Worm (Caenorhabditis elegans) whole organism, late embryonic: ENCODE results near the gene K09C6.2.
"Not testable (repeated sequence)": the region's sequence is repeated elsewhere in the genome, so short reads cannot be mapped to it uniquely, and the experiment has no call there.

Experiments used
- T23F11.4 ChIP-seq: fragments of 200-800 bp; sonication (Bioruptor generic); optimal IDR thresholded peaks from 2 replicates; lab custom pipeline; 2018; ENCODE audit warnings: mild to moderate bottlenecking, missing genetic modification characterization, missing compliant biosample characterization
- Y22D7AL.16 ChIP-seq: sonication (generic microtip); optimal IDR thresholded peaks from 2 replicates; lab custom pipeline; 2016; ENCODE audit warnings: missing genetic modification characterization, missing compliant biosample characterization
- ceh-14 ChIP-seq: sonication (generic microtip); optimal IDR thresholded peaks from 2 replicates; lab custom pipeline; 2016; ENCODE audit warnings: missing genotype, missing genetic modification characterization, missing compliant biosample characterization
- ceh-18 ChIP-seq: sonication (generic microtip); optimal IDR thresholded peaks from 2 replicates; lab custom pipeline; 2016; ENCODE audit warnings: missing genetic modification characterization, missing compliant biosample characterization
- ceh-24 ChIP-seq: sonication (generic microtip); optimal IDR thresholded peaks from 2 replicates; lab custom pipeline; 2016; ENCODE audit warnings: mild to moderate bottlenecking, missing genetic modification characterization, missing compliant biosample characterization
- ceh-30 ChIP-seq: fragments of 150-350 bp; optimal IDR thresholded peaks from 2 replicates; lab custom pipeline; 2014; ENCODE audit warnings: missing biosample characterization, missing genetic modification characterization
- ceh-31 ChIP-seq: sonication (generic microtip); optimal IDR thresholded peaks from 2 replicates; lab custom pipeline; 2016; ENCODE audit warnings: missing genetic modification characterization, missing compliant biosample characterization
- ceh-45 ChIP-seq: fragments of 200-800 bp; sonication (Bioruptor generic); IDR thresholded peaks from 2 replicates; pipeline ENCODE4 v1.3.6; 2022; ENCODE audit warnings: missing genetic modification reagents, missing genetic modification characterization, missing compliant biosample characterization
- ceh-48 ChIP-seq: sonication (generic microtip); optimal IDR thresholded peaks from 2 replicates; lab custom pipeline; 2016; ENCODE audit warnings: missing genetic modification characterization, inconsistent platforms, missing compliant biosample characterization
- dmd-4 ChIP-seq: sonication (generic microtip); optimal IDR thresholded peaks from 2 replicates; lab custom pipeline; 2016; ENCODE audit warnings: borderline replicate concordance, missing genetic modification characterization, missing compliant biosample characterization
- dve-1 ChIP-seq: sonication (generic microtip); optimal IDR thresholded peaks from 2 replicates; lab custom pipeline; 2017; ENCODE audit warnings: antibody characterized with exemption, mild to moderate bottlenecking, missing genetic modification characterization, missing compliant biosample characterization
- eyg-1 ChIP-seq: sonication (generic microtip); optimal IDR thresholded peaks from 2 replicates; lab custom pipeline; 2016; ENCODE audit warnings: missing genotype, missing genetic modification characterization, missing compliant biosample characterization
- fkh-10 ChIP-seq: fragments of 150-350 bp; optimal IDR thresholded peaks from 2 replicates; lab custom pipeline; 2014; ENCODE audit warnings: missing biosample characterization, missing genetic modification reagents, missing genetic modification characterization
- fkh-6 ChIP-seq: sonication (generic microtip); optimal IDR thresholded peaks from 2 replicates; lab custom pipeline; 2016; ENCODE audit warnings: missing genetic modification characterization, missing compliant biosample characterization
- hlh-13 ChIP-seq: fragments of 200-800 bp; sonication (Bioruptor generic); optimal IDR thresholded peaks from 2 replicates; lab custom pipeline; 2018; ENCODE audit warnings: mild to moderate bottlenecking, missing genetic modification characterization, missing compliant biosample characterization
- hlh-30 ChIP-seq: sonication (generic microtip); optimal IDR thresholded peaks from 2 replicates; lab custom pipeline; 2017; ENCODE audit warnings: antibody characterized with exemption, missing genetic modification characterization, missing compliant biosample characterization; ENCODE audit not compliant: insufficient read depth
- lin-11 ChIP-seq: fragments of 200-800 bp; sonication (Bioruptor generic); optimal IDR thresholded peaks from 2 replicates; lab custom pipeline; 2018; ENCODE audit warnings: mild to moderate bottlenecking, missing genetic modification characterization, missing compliant biosample characterization
- madf-2 ChIP-seq: sonication (generic microtip); optimal IDR thresholded peaks from 2 replicates; lab custom pipeline; 2017; ENCODE audit warnings: missing genetic modification characterization, missing compliant biosample characterization
- nhr-11 ChIP-seq: fragments of 150-350 bp; optimal IDR thresholded peaks from 2 replicates; lab custom pipeline; 2014; ENCODE audit warnings: missing biosample characterization, missing genetic modification characterization
- nhr-232 ChIP-seq: sonication (generic microtip); optimal IDR thresholded peaks from 2 replicates; lab custom pipeline; 2016; ENCODE audit warnings: missing genetic modification characterization, missing compliant biosample characterization
- odd-2 ChIP-seq: sonication (generic microtip); optimal IDR thresholded peaks from 2 replicates; lab custom pipeline; 2017; ENCODE audit warnings: antibody characterized with exemption, mild to moderate bottlenecking, missing genetic modification characterization, missing compliant biosample characterization
- pax-1 ChIP-seq: fragments of 150-350 bp; optimal IDR thresholded peaks from 2 replicates; lab custom pipeline; 2014; ENCODE audit warnings: missing biosample characterization, missing genetic modification characterization
- pqm-1 ChIP-seq: sonication (generic microtip); optimal IDR thresholded peaks from 2 replicates; lab custom pipeline; 2016; ENCODE audit warnings: missing genetic modification characterization, missing compliant biosample characterization
- ref-2 ChIP-seq: sonication (generic microtip); optimal IDR thresholded peaks from 2 replicates; lab custom pipeline; 2016; ENCODE audit warnings: missing genetic modification characterization, missing compliant biosample characterization
- sox-2 ChIP-seq: fragments of 200-800 bp; sonication (Bioruptor generic); IDR thresholded peaks from 2 replicates; pipeline ENCODE4 v1.3.6; 2022; ENCODE audit warnings: missing genetic modification reagents, missing genetic modification characterization, missing compliant biosample characterization
- sox-4 ChIP-seq: sonication (generic microtip); optimal IDR thresholded peaks from 2 replicates; lab custom pipeline; 2017; ENCODE audit warnings: mild to moderate bottlenecking, missing genetic modification characterization, inconsistent platforms, missing compliant biosample characterization
- tbx-7 ChIP-seq: sonication (generic microtip); optimal IDR thresholded peaks from 2 replicates; lab custom pipeline; 2016; ENCODE audit warnings: missing genotype, missing genetic modification characterization, missing compliant biosample characterization
- ttx-3 ChIP-seq: sonication (generic microtip); optimal IDR thresholded peaks from 2 replicates; lab custom pipeline; 2016; ENCODE audit warnings: missing genetic modification reagents, missing genetic modification characterization, missing compliant biosample characterization
- unc-42 ChIP-seq: sonication (generic microtip); optimal IDR thresholded peaks from 2 replicates; lab custom pipeline; 2016; ENCODE audit warnings: missing genotype, missing genetic modification characterization, missing compliant biosample characterization

The K09C6.2 gene

ce11 chrV:838984-839471 lies 17.6 kb upstream of the K09C6.2 start, which contains the start of the genes K09C6.7 and K09C6.10:
K09C6.7 (minus strand) TSS chrV:839084.
K09C6.10 (plus strand) TSS chrV:839421.
- not testable (repeated sequence) for TF ChIP-seq ceh-31, fkh-6, dmd-4 (tag; lab: Kevin White, UChicago)
- TF ChIP-seq, all 69 proteins: peak for 0; not testable (repeated sequence) for 69

- TF ChIP-seq ceh-48 = no peak
- TF ChIP-seq ttx-3 = no peak
- no peak for TF ChIP-seq sox-4 (tag; lab: Kevin White, UChicago)
- no peak for TF ChIP-seq fkh-10 (GFP tag; lab: Kevin White, UChicago)
- no peak for TF ChIP-seq odd-2 (tag; lab: Kevin White, UChicago)
- no peak for TF ChIP-seq unc-42
- TF ChIP-seq ceh-18 = no peak
- TF ChIP-seq ceh-30 = no peak
Measured at ce11 chrV:842611-843010, 14.0 kb upstream of the K09C6.2 start.

ce11 chrV:843118-843517 lies 13.5 kb upstream of the K09C6.2 start, which contains the start of gene K09C6.8:
K09C6.8 (minus strand) TSS chrV:843218.
- not testable (repeated sequence) for TF ChIP-seq dve-1, lin-11, ceh-14 (tag; lab: Kevin White, UChicago)

ce11 chrV:847521-847920 lies 9.1 kb upstream of the K09C6.2 start, which contains the start of gene srbc-13:
srbc-13 (plus strand) TSS chrV:847821.
- TF ChIP-seq pax-1 (tag; lab: Kevin White, UChicago) = no peak
- no peak for TF ChIP-seq ref-2 (tag; lab: Kevin White, UChicago)
- TF ChIP-seq lin-11 (tag; lab: Kevin White, UChicago) = no peak

- TF ChIP-seq fkh-6 (tag; lab: Kevin White, UChicago) (no peak), ceh-30 (no peak), tbx-7 (tag; lab: Kevin White, UChicago) (no peak), odd-2 (tag; lab: Kevin White, UChicago) (no peak)
Measured at ce11 chrV:849042-849441, 7.6 kb upstream of the K09C6.2 start.

ce11 chrV:849512-849911 lies 7.1 kb upstream of the K09C6.2 start, which contains the start of gene srbc-12:
srbc-12 (plus strand) TSS chrV:849812.
- TF ChIP-seq hlh-30 (tag; lab: Kevin White, UChicago) (no peak), nhr-11 (tag; lab: Kevin White, UChicago) (no peak), nhr-232 (tag; lab: Kevin White, UChicago) (no peak)

ce11 chrV:852184-852583 lies 4.5 kb upstream of the K09C6.2 start, which contains the start of gene K09C6.3:
K09C6.3 (plus strand) TSS chrV:852484.
- TF ChIP-seq fkh-10 (GFP tag; lab: Kevin White, UChicago) = no peak
- TF ChIP-seq Y22D7AL.16 (tag; lab: Kevin White, UChicago) = no peak

ce11 chrV:854966-855365 lies 1.7 kb upstream of the K09C6.2 start, which contains the start of gene K09C6.9:
K09C6.9 (minus strand) TSS chrV:855066.
- TF ChIP-seq fkh-10 (GFP tag; lab: Kevin White, UChicago) (no peak), dve-1 (tag; lab: Kevin White, UChicago) (no peak), nhr-11 (tag; lab: Kevin White, UChicago) (no peak), ceh-31 (tag; lab: Kevin White, UChicago) (no peak), sox-2 (no peak), ceh-45 (GFP tag; lab: Robert Waterston, UW) (no peak), unc-42 (no peak), ceh-30 (no peak), Y22D7AL.16 (tag; lab: Kevin White, UChicago) (no peak), ceh-24 (tag; lab: Kevin White, UChicago) (no peak), ref-2 (tag; lab: Kevin White, UChicago) (no peak), hlh-13 (GFP tag; lab: Kevin White, UChicago) (no peak), lin-11 (tag; lab: Kevin White, UChicago) (no peak), T23F11.4 (GFP tag; lab: Kevin White, UChicago) (no peak), madf-2 (tag; lab: Kevin White, UChicago) (no peak), eyg-1 (tag; lab: Kevin White, UChicago) (no peak), fkh-6 (tag; lab: Kevin White, UChicago) (no peak), pqm-1 (tag; lab: Kevin White, UChicago) (no peak), nhr-232 (tag; lab: Kevin White, UChicago) (no peak)
